Fruit fly (Drosophila melanogaster) whole organism, prepupa: ENCODE measurements around the gene CG2767.

Experiments used
- CG11762 ChIP-seq: fragments of 200-800 bp; sonication (Bioruptor generic); optimal IDR thresholded peaks from 3 replicates; lab custom pipeline; 2016; ENCODE audit warnings: missing biosample characterization, missing genetic modification characterization; ENCODE audit not compliant: insufficient read depth
- CG3032 ChIP-seq: fragments of 200-800 bp; optimal IDR thresholded peaks from 2 replicates; lab custom pipeline; 2019; ENCODE audit warnings: missing biosample characterization, mild to moderate bottlenecking, missing genetic modification characterization, moderate library complexity
- CG6808 ChIP-seq: fragments of 200-800 bp; sonication (Bioruptor generic); optimal IDR thresholded peaks from 3 replicates; lab custom pipeline; 2017; ENCODE audit warnings: missing biosample characterization, missing genetic modification characterization, mild to moderate bottlenecking, moderate library complexity, missing genetic modification reagents
- CG9139 ChIP-seq: fragments of 200-800 bp; sonication (Bioruptor generic); optimal IDR thresholded peaks from 3 replicates; lab custom pipeline; 2017; ENCODE audit warnings: missing biosample characterization, mild to moderate bottlenecking, missing genetic modification characterization
- Eip93F ChIP-seq: fragments of 200-800 bp; sonication (Bioruptor generic); optimal IDR thresholded peaks from 2 replicates; lab custom pipeline; 2016; ENCODE audit warnings: missing biosample characterization, mild to moderate bottlenecking, missing genetic modification characterization
- Gug ChIP-seq: fragments of 200-800 bp; sonication (Bioruptor generic); IDR thresholded peaks from 2 replicates; pipeline ENCODE4 v1.3.6; 2022; ENCODE audit warnings: missing biosample characterization, missing genetic modification characterization
- Lpt ChIP-seq: fragments of 200-800 bp; sonication (Bioruptor generic); optimal IDR thresholded peaks from 3 replicates; lab custom pipeline; 2016; ENCODE audit warnings: missing biosample characterization, missing genetic modification characterization
- fd59A ChIP-seq: fragments of 200-800 bp; sonication (Bioruptor generic); optimal IDR thresholded peaks from 2 replicates; lab custom pipeline; 2017; ENCODE audit warnings: missing biosample characterization, mild to moderate bottlenecking, missing genetic modification characterization, missing genetic modification reagents

DNA sequence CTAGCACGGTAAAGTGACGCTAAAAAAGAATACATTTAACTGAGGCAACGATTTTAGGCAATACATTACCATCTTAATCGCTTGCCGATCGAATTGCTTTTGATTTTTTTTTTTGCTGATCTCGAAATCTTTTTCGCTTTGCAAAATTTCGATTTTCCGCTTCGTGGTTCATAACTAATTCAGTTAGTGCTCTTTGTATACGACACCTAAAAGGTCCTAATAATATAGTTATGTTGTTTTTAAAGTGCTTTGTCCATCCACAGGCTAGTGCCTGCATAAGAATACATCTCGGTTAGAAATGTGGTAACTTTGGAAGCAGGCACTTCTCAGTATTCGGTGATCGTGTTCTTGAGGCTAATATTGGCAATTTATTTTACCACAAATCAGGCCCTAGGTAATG, 27.7 kb downstream of the CG2767 start, which contains the start of gene Sfp84E:
- TF ChIP-seq CG6808 (GFP tag; lab: Kevin White, UChicago): no peak
- no peak for TF ChIP-seq fd59A (GFP tag; lab: Kevin White, UChicago)
- no peak for TF ChIP-seq Gug (GFP tag; lab: Robert Waterston, UW)
- TF ChIP-seq Lpt (GFP tag; lab: Kevin White, UChicago): no peak
- no peak for TF ChIP-seq CG11762 (GFP tag; lab: Kevin White, UChicago)
- TF ChIP-seq CG9139 (GFP tag; lab: Kevin White, UChicago): no peak
- TF ChIP-seq CG3032: no peak
- no peak for TF ChIP-seq Eip93F (GFP tag; lab: Kevin White, UChicago)
